Worm (Caenorhabditis elegans) whole organism, L2 larva: Measurements from ENCODE around the gene mec-7.

ENCODE experiments used
- C34F6.9 ChIP-seq: fragments of 150-350 bp; optimal IDR thresholded peaks from 2 replicates; lab custom pipeline; 2014; ENCODE audit warnings: missing biosample characterization, missing genetic modification characterization
- F13H6.1 ChIP-seq: sonication (generic microtip); optimal IDR thresholded peaks from 2 replicates; lab custom pipeline; 2016; ENCODE audit warnings: missing genetic modification characterization, missing compliant biosample characterization
- R02D3.7 ChIP-seq: fragments of 150-350 bp; optimal IDR thresholded peaks from 2 replicates; lab custom pipeline; 2014; ENCODE audit warnings: missing biosample characterization, missing genetic modification characterization
- Y55F3AM.14 ChIP-seq: fragments of 200-800 bp; sonication (Bioruptor generic); optimal IDR thresholded peaks from 2 replicates; lab custom pipeline; 2018; ENCODE audit warnings: mild to moderate bottlenecking, missing genetic modification characterization, missing compliant biosample characterization
- ZK546.5 ChIP-seq: sonication (generic microtip); optimal IDR thresholded peaks from 2 replicates; lab custom pipeline; 2017; ENCODE audit warnings: missing biosample characterization, missing genetic modification characterization
- alr-1 ChIP-seq: fragments of 150-350 bp; optimal IDR thresholded peaks from 2 replicates; lab custom pipeline; 2014; ENCODE audit warnings: missing biosample characterization, missing genetic modification characterization
- aly-2 ChIP-seq: fragments of 150-350 bp; optimal IDR thresholded peaks from 2 replicates; lab custom pipeline; 2014; ENCODE audit warnings: missing biosample characterization, missing genetic modification characterization
- ama-1 ChIP-seq: fragments of 150-350 bp; optimal IDR thresholded peaks from 2 replicates; lab custom pipeline; 2018; ENCODE audit warnings: inconsistent platforms
- blmp-1 ChIP-seq: sonication (generic microtip); optimal IDR thresholded peaks from 2 replicates; lab custom pipeline; 2017; ENCODE audit warnings: missing genetic modification characterization, mild to moderate bottlenecking, missing compliant biosample characterization, antibody characterized with exemption, moderate library complexity; ENCODE audit not compliant: insufficient read depth
- ceh-16 ChIP-seq: fragments of 150-350 bp; optimal IDR thresholded peaks from 2 replicates; lab custom pipeline; 2014; ENCODE audit warnings: missing biosample characterization, missing genetic modification characterization
- ceh-82 ChIP-seq: fragments of 150-350 bp; optimal IDR thresholded peaks from 2 replicates; lab custom pipeline; 2014; ENCODE audit warnings: missing biosample characterization, missing genetic modification characterization
- crh-2 ChIP-seq: sonication (generic microtip); optimal IDR thresholded peaks from 2 replicates; lab custom pipeline; 2017; ENCODE audit warnings: missing biosample characterization, missing genetic modification characterization
- dmd-4 ChIP-seq: sonication (generic microtip); optimal IDR thresholded peaks from 2 replicates; lab custom pipeline; 2017; ENCODE audit warnings: missing biosample characterization, missing genetic modification characterization
- egl-27 ChIP-seq: sonication (generic microtip); optimal IDR thresholded peaks from 3 replicates; lab custom pipeline; 2017; ENCODE audit warnings: missing biosample characterization, missing genetic modification reagents, missing genetic modification characterization
- elt-3 ChIP-seq: sonication (generic microtip); optimal IDR thresholded peaks from 2 replicates; lab custom pipeline; 2017; ENCODE audit warnings: missing biosample characterization, missing genetic modification characterization
- fos-1 ChIP-seq: fragments of 150-350 bp; optimal IDR thresholded peaks from 2 replicates; lab custom pipeline; 2014; ENCODE audit warnings: missing biosample characterization, missing genetic modification characterization
- gmeb-1 ChIP-seq: fragments of 150-350 bp; optimal IDR thresholded peaks from 2 replicates; lab custom pipeline; 2014; ENCODE audit warnings: missing biosample characterization, missing genetic modification characterization
- lin-11 ChIP-seq: fragments of 150-350 bp; sonication (generic microtip); optimal IDR thresholded peaks from 2 replicates; lab custom pipeline; 2014; ENCODE audit warnings: missing biosample characterization, missing genetic modification characterization, inconsistent platforms, mixed read lengths
- lin-13 ChIP-seq: fragments of 150-350 bp; optimal IDR thresholded peaks from 2 replicates; lab custom pipeline; 2014; ENCODE audit warnings: missing biosample characterization, missing genetic modification reagents, missing genetic modification characterization
- lin-39 ChIP-seq: fragments of 150-350 bp; optimal IDR thresholded peaks from 2 replicates; lab custom pipeline; 2014; ENCODE audit warnings: missing biosample characterization, missing genetic modification reagents, missing genetic modification characterization
- lsy-2 ChIP-seq, 2 experiments: fragments of 150-350 bp in 1 of 2; sonication (generic microtip) in 1 of 2; optimal IDR thresholded peaks; 2 replicates each; lab custom pipeline; 2014 to 2017; ENCODE audit warnings: missing biosample characterization in 2 of 2, missing genetic modification characterization in 2 of 2
- mab-5 ChIP-seq: fragments of 150-350 bp; optimal IDR thresholded peaks from 2 replicates; lab custom pipeline; 2014; ENCODE audit warnings: missing biosample characterization, missing genetic modification characterization
- mbf-1 ChIP-seq: sonication (generic microtip); optimal IDR thresholded peaks from 2 replicates; lab custom pipeline; 2017; ENCODE audit warnings: missing biosample characterization, missing genetic modification characterization
- mdl-1 ChIP-seq, 2 experiments: fragments of 150-350 bp in 1 of 2; sonication (generic microtip) in 1 of 2; optimal IDR thresholded peaks; 2 replicates each; lab custom pipeline; 2017; ENCODE audit warnings: missing biosample characterization in 2 of 2, missing genetic modification characterization in 2 of 2
- nhr-10 ChIP-seq: sonication (generic microtip); optimal IDR thresholded peaks from 2 replicates; lab custom pipeline; 2017; ENCODE audit warnings: missing biosample characterization, missing genetic modification characterization
- nhr-11 ChIP-seq: fragments of 150-350 bp; optimal IDR thresholded peaks from 2 replicates; lab custom pipeline; 2014; ENCODE audit warnings: missing biosample characterization, missing genetic modification characterization
- nhr-12 ChIP-seq: fragments of 150-350 bp; optimal IDR thresholded peaks from 2 replicates; lab custom pipeline; 2014; ENCODE audit warnings: missing biosample characterization, missing genetic modification characterization
- nhr-129 ChIP-seq: fragments of 150-350 bp; optimal IDR thresholded peaks from 2 replicates; lab custom pipeline; 2014; ENCODE audit warnings: missing biosample characterization, missing genetic modification characterization
- nhr-23 ChIP-seq: fragments of 150-350 bp; optimal IDR thresholded peaks from 2 replicates; lab custom pipeline; 2014; ENCODE audit warnings: missing biosample characterization, missing genetic modification reagents, missing genetic modification characterization
- nhr-237 ChIP-seq: fragments of 150-350 bp; optimal IDR thresholded peaks from 2 replicates; lab custom pipeline; 2014; ENCODE audit warnings: missing biosample characterization, missing genetic modification characterization
- nhr-25 ChIP-seq: fragments of 150-350 bp; sonication (generic microtip); optimal IDR thresholded peaks from 3 replicates; lab custom pipeline; 2014; ENCODE audit warnings: missing biosample characterization, missing genetic modification characterization
- nhr-6 ChIP-seq: fragments of 150-350 bp; optimal IDR thresholded peaks from 2 replicates; lab custom pipeline; 2014; ENCODE audit warnings: missing biosample characterization, missing genetic modification characterization
- nhr-77 ChIP-seq: fragments of 150-350 bp; optimal IDR thresholded peaks from 2 replicates; lab custom pipeline; 2014; ENCODE audit warnings: missing biosample characterization, missing genetic modification characterization
- peb-1 ChIP-seq: fragments of 150-350 bp; optimal IDR thresholded peaks from 2 replicates; lab custom pipeline; 2014; ENCODE audit warnings: missing biosample characterization, missing genetic modification characterization
- sem-4 ChIP-seq: fragments of 150-350 bp; optimal IDR thresholded peaks from 2 replicates; lab custom pipeline; 2014; ENCODE audit warnings: missing biosample characterization, missing genetic modification reagents, missing genetic modification characterization
- skn-1 ChIP-seq: sonication (generic microtip); optimal IDR thresholded peaks from 2 replicates; lab custom pipeline; 2017; ENCODE audit warnings: missing biosample characterization, missing genetic modification characterization
- sma-3 ChIP-seq: sonication (generic microtip); optimal IDR thresholded peaks from 2 replicates; lab custom pipeline; 2016; ENCODE audit warnings: missing genetic modification reagents, missing genetic modification characterization, missing compliant biosample characterization
- sma-9 ChIP-seq, 2 experiments: fragments of 150-350 bp in 1 of 2; sonication (generic microtip) in 1 of 2; optimal IDR thresholded peaks; 2 replicates each; lab custom pipeline; 2014 to 2016; ENCODE audit warnings: missing genetic modification characterization in 2 of 2, mild to moderate bottlenecking in 1 of 2, missing biosample characterization in 1 of 2, missing compliant biosample characterization in 1 of 2, missing genetic modification reagents in 1 of 2, moderate library complexity in 1 of 2
- snpc-4 ChIP-seq: fragments of 150-350 bp; optimal IDR thresholded peaks from 2 replicates; lab custom pipeline; 2014; ENCODE audit warnings: missing biosample characterization, missing genetic modification characterization
- unc-39 ChIP-seq: fragments of 150-350 bp; optimal IDR thresholded peaks from 2 replicates; lab custom pipeline; 2014; ENCODE audit warnings: missing biosample characterization, missing genetic modification characterization
- unc-55 ChIP-seq: fragments of 150-350 bp; sonication (generic microtip); optimal IDR thresholded peaks from 3 replicates; lab custom pipeline; 2014; ENCODE audit warnings: missing biosample characterization, missing genetic modification reagents, missing genetic modification characterization
- unc-62 ChIP-seq: fragments of 150-350 bp; optimal IDR thresholded peaks from 2 replicates; lab custom pipeline; 2014; ENCODE audit warnings: missing biosample characterization, missing genetic modification reagents, missing genetic modification characterization
- zag-1 ChIP-seq: fragments of 150-350 bp; optimal IDR thresholded peaks from 2 replicates; lab custom pipeline; 2014; ENCODE audit warnings: missing biosample characterization, missing genetic modification characterization
- ztf-1 ChIP-seq: fragments of 200-800 bp; sonication (Bioruptor generic); conservative IDR thresholded peaks from 2 replicates; pipeline ENCODE4 v1.3.6; 2022; ENCODE audit warnings: missing genetic modification characterization, missing compliant biosample characterization
- ztf-11 ChIP-seq: sonication (generic microtip); optimal IDR thresholded peaks from 2 replicates; lab custom pipeline; 2017; ENCODE audit warnings: missing biosample characterization, missing genetic modification characterization
- ztf-4 ChIP-seq: fragments of 150-350 bp; optimal IDR thresholded peaks from 2 replicates; lab custom pipeline; 2014; ENCODE audit warnings: missing biosample characterization, missing genetic modification characterization

The mec-7 gene

ce11 chrX:7809352-7810196, 33.1 kb upstream of the mec-7 start:
- no peak for TF ChIP-seq nhr-77
- TF ChIP-seq mbf-1 (tag; lab: Kevin White, UChicago) = no peak
- peak; percentile 2 for TF ChIP-seq sma-3 (GFP tag; lab: Kevin White, UChicago)
- peak in 1 of 2 experiments; percentile 23 for TF ChIP-seq mdl-1 (tag; optimal IDR thresholded peaks at IDR 0.05; lab: Kevin White, UChicago)
- peak; percentile 32 for TF ChIP-seq ceh-16 (tag; lab: Kevin White, UChicago)
- no peak for TF ChIP-seq lin-39 (tag; lab: Kevin White, UChicago)
- no peak for TF ChIP-seq ztf-1
- TF ChIP-seq unc-39 (tag; lab: Kevin White, UChicago) = no peak
- peak; percentile 15 to 66 for TF ChIP-seq lsy-2 (tag; optimal IDR thresholded peaks at IDR 0.05; lab: Kevin White, UChicago)
- peak; percentile 59 for TF ChIP-seq blmp-1 (tag; lab: Kevin White, UChicago)
- no peak for TF ChIP-seq nhr-23 (tag; lab: Kevin White, UChicago)
- no peak for TF ChIP-seq nhr-237 (tag; lab: Kevin White, UChicago)
- TF ChIP-seq elt-3 (tag; lab: Kevin White, UChicago) = no peak
- TF ChIP-seq fos-1 = peak; percentile 40
- TF ChIP-seq egl-27 (tag; lab: Kevin White, UChicago) = peak; percentile 12
- no peak for TF ChIP-seq gmeb-1 (tag; lab: Kevin White, UChicago)
- no peak for TF ChIP-seq nhr-10
- TF ChIP-seq nhr-12 (tag; lab: Kevin White, UChicago) = no peak
- TF ChIP-seq Y55F3AM.14 = no peak
- no peak for TF ChIP-seq ztf-11 (tag; lab: Kevin White, UChicago)
- TF ChIP-seq nhr-6 = peak; percentile 70
- TF ChIP-seq ceh-82 = no peak
- TF ChIP-seq mab-5 (tag; lab: Kevin White, UChicago) = no peak
- no peak for TF ChIP-seq R02D3.7 (tag; lab: Kevin White, UChicago)
- peak; percentile 35 for TF ChIP-seq zag-1 (tag; lab: Kevin White, UChicago)
- TF ChIP-seq snpc-4 (tag; lab: Kevin White, UChicago) = no peak
- peak; percentile 75 for TF ChIP-seq F13H6.1
- TF ChIP-seq nhr-11 (tag; lab: Kevin White, UChicago) = no peak
- TF ChIP-seq sem-4 (tag; lab: Kevin White, UChicago) = peak; percentile 29
- no peak for TF ChIP-seq ama-1 (lab: Kevin White, UChicago)
- peak; percentile 42 for TF ChIP-seq ztf-4 (tag; lab: Kevin White, UChicago)
- TF ChIP-seq nhr-25 (tag; lab: Kevin White, UChicago) = peak; percentile 64
- no peak for TF ChIP-seq lin-13 (GFP tag; lab: Kevin White, UChicago)
- TF ChIP-seq lin-11 (tag; lab: Kevin White, UChicago) = no peak
- TF ChIP-seq C34F6.9 (tag; lab: Kevin White, UChicago) = peak; percentile 79
- no peak for TF ChIP-seq skn-1 (tag; lab: Kevin White, UChicago)
- TF ChIP-seq sma-9 (GFP tag; optimal IDR thresholded peaks at IDR 0.05; lab: Kevin White, UChicago) = peak; percentile 48
- no peak for TF ChIP-seq sma-9 (tag; optimal IDR thresholded peaks at IDR 0.05; lab: Kevin White, UChicago)
- peak; percentile 76 for TF ChIP-seq crh-2
- no peak for TF ChIP-seq peb-1
- no peak for TF ChIP-seq unc-62 (GFP tag; lab: Kevin White, UChicago)
- TF ChIP-seq nhr-129 (tag; lab: Kevin White, UChicago) = peak; percentile 92
- no peak for TF ChIP-seq aly-2 (tag; lab: Kevin White, UChicago)
- peak; percentile 22 for TF ChIP-seq unc-55 (GFP tag; lab: Kevin White, UChicago)
- TF ChIP-seq dmd-4 (tag; lab: Kevin White, UChicago) = no peak
- no peak for TF ChIP-seq ZK546.5 (tag; lab: Kevin White, UChicago)
- TF ChIP-seq alr-1 (tag; lab: Kevin White, UChicago) = no peak
